Worm (Caenorhabditis elegans) whole organism, mixed stage, embryonic: ENCODE measurements around the gene nhr-282.
"Not testable (repeated sequence)": the region's sequence is repeated elsewhere in the genome, so short reads cannot be mapped to it uniquely, and the experiment has no call there.

Source experiments
- blmp-1 ChIP-seq: fragments of 150-350 bp; optimal IDR thresholded peaks from 2 replicates; lab custom pipeline; 2014; ENCODE audit warnings: missing biosample characterization, missing genetic modification characterization
- ceh-39 ChIP-seq: fragments of 150-350 bp; optimal IDR thresholded peaks from 2 replicates; lab custom pipeline; 2014; ENCODE audit warnings: missing biosample characterization, missing genetic modification characterization
- ceh-83 ChIP-seq: fragments of 200-800 bp; sonication (Bioruptor generic); optimal IDR thresholded peaks from 2 replicates; lab custom pipeline; 2018; ENCODE audit warnings: mild to moderate bottlenecking, missing genetic modification characterization, missing compliant biosample characterization
- ces-1 ChIP-seq: fragments of 150-350 bp; optimal IDR thresholded peaks from 2 replicates; lab custom pipeline; 2014; ENCODE audit warnings: missing biosample characterization, missing genetic modification reagents, missing genetic modification characterization
- mep-1 ChIP-seq: fragments of 150-350 bp; optimal IDR thresholded peaks from 2 replicates; lab custom pipeline; 2017; ENCODE audit warnings: missing biosample characterization, missing genetic modification reagents, missing genetic modification characterization, inconsistent platforms
- pha-4 ChIP-seq: fragments of 150-350 bp; optimal IDR thresholded peaks from 2 replicates; lab custom pipeline; 2018; ENCODE audit warnings: missing biosample characterization, missing genetic modification reagents, missing genetic modification characterization
- snpc-4 ChIP-seq: fragments of 150-350 bp; optimal IDR thresholded peaks from 2 replicates; lab custom pipeline; 2014; ENCODE audit warnings: missing biosample characterization, missing genetic modification characterization
- sptf-1 ChIP-seq: sonication (generic microtip); optimal IDR thresholded peaks from 2 replicates; lab custom pipeline; 2017; ENCODE audit warnings: mild to moderate bottlenecking, missing genetic modification characterization, moderate library complexity, missing compliant biosample characterization
- tbx-8 ChIP-seq: fragments of 200-800 bp; sonication (Bioruptor generic); optimal IDR thresholded peaks from 2 replicates; lab custom pipeline; 2018; ENCODE audit warnings: mild to moderate bottlenecking, missing genetic modification characterization, moderate library complexity, missing compliant biosample characterization
- unc-39 ChIP-seq: fragments of 150-350 bp; optimal IDR thresholded peaks from 2 replicates; lab custom pipeline; 2014; ENCODE audit warnings: missing biosample characterization, missing genetic modification characterization
- unc-62 ChIP-seq: fragments of 150-350 bp; optimal IDR thresholded peaks from 2 replicates; lab custom pipeline; 2014; ENCODE audit warnings: missing biosample characterization, missing genetic modification reagents, missing genetic modification characterization

- not testable (repeated sequence) for TF ChIP-seq snpc-4; blmp-1 (tag; lab: Kevin White, UChicago); ceh-39 (tag; lab: Kevin White, UChicago); ces-1; mep-1; unc-62 (GFP tag; lab: Kevin White, UChicago); ceh-83 (GFP tag; lab: Kevin White, UChicago); pha-4 (tag; lab: Kevin White, UChicago); sptf-1; unc-39 (tag; lab: Kevin White, UChicago); tbx-8
Measured at ce11 chrV:15803748-15804147, 8.3 kb upstream of the nhr-282 start, which contains the start of gene T26E4.18.
